Worm (Caenorhabditis elegans) whole organism, L4 larva: Measurements from ENCODE around the gene ZK218.5.
A peak's percentile ranks its signal among the peaks of the same experiment; 100 is the strongest.

Experiments
- F37D6.2 ChIP-seq: sonication (generic microtip); optimal IDR thresholded peaks from 2 replicates; lab custom pipeline; 2016; ENCODE audit warnings: mild to moderate bottlenecking, missing genetic modification characterization, missing compliant biosample characterization
- T20F7.1 ChIP-seq: fragments of 200-800 bp; sonication (Bioruptor generic); optimal IDR thresholded peaks from 2 replicates; lab custom pipeline; 2018; ENCODE audit warnings: mild to moderate bottlenecking, missing genetic modification characterization, missing compliant biosample characterization
- T26A8.4 ChIP-seq: fragments of 200-800 bp; sonication (Bioruptor generic); IDR thresholded peaks from 2 replicates; pipeline ENCODE4 v1.3.6; 2022; ENCODE audit warnings: missing genetic modification characterization, missing compliant biosample characterization
- Y5F2A.4 ChIP-seq: fragments of 200-800 bp; sonication (Bioruptor generic); optimal IDR thresholded peaks from 2 replicates; lab custom pipeline; 2018; ENCODE audit warnings: mild to moderate bottlenecking, missing genetic modification characterization, missing compliant biosample characterization
- Y75B8A.6 ChIP-seq: fragments of 200-800 bp; sonication (Bioruptor generic); IDR thresholded peaks from 2 replicates; pipeline ENCODE4 v1.3.6; 2022; ENCODE audit warnings: missing genetic modification reagents, missing genetic modification characterization, missing compliant biosample characterization
- ZK546.5 ChIP-seq, 2 experiments: sonication (generic microtip); optimal IDR thresholded peaks; 2 replicates each; lab custom pipeline; 2017; ENCODE audit warnings: missing biosample characterization in 2 of 2, missing genetic modification characterization in 2 of 2
- aha-1 ChIP-seq: fragments of 150-350 bp; peaks from one replicate; lab custom pipeline; 2014; ENCODE audit warnings: missing biosample characterization, missing genetic modification characterization
- ceh-28 ChIP-seq: fragments of 150-350 bp; optimal IDR thresholded peaks from 2 replicates; lab custom pipeline; 2014; ENCODE audit warnings: missing biosample characterization, missing genetic modification reagents, missing genetic modification characterization
- ceh-62 ChIP-seq: sonication (generic microtip); optimal IDR thresholded peaks from 2 replicates; lab custom pipeline; 2017; ENCODE audit warnings: missing biosample characterization, missing genetic modification characterization
- daf-12 ChIP-seq: fragments of 150-350 bp; optimal IDR thresholded peaks from 2 replicates; lab custom pipeline; 2014; ENCODE audit warnings: missing biosample characterization, missing genetic modification reagents, missing genetic modification characterization
- daf-16 ChIP-seq, 3 experiments: sonication (generic microtip); optimal IDR thresholded peaks; 2 replicates each; lab custom pipeline; 2016 to 2017; ENCODE audit warnings: missing genetic modification characterization in 3 of 3, missing genetic modification reagents in 3 of 3, mild to moderate bottlenecking in 2 of 3, missing compliant biosample characterization in 2 of 3, missing biosample characterization in 1 of 3, moderate library complexity in 1 of 3
- dmd-6 ChIP-seq: fragments of 200-800 bp; sonication (Bioruptor generic); IDR thresholded peaks from 2 replicates; pipeline ENCODE4 v1.3.6; 2022; ENCODE audit warnings: missing genetic modification reagents, missing genetic modification characterization, missing compliant biosample characterization
- dmd-9 ChIP-seq: fragments of 200-800 bp; sonication (Bioruptor generic); IDR thresholded peaks from 2 replicates; pipeline ENCODE4 v1.3.6; 2022; ENCODE audit warnings: missing genetic modification reagents, missing genetic modification characterization, missing compliant biosample characterization
- fos-1 ChIP-seq: fragments of 150-350 bp; optimal IDR thresholded peaks from 2 replicates; lab custom pipeline; 2014; ENCODE audit warnings: missing biosample characterization, missing genetic modification characterization
- hlh-11 ChIP-seq: fragments of 200-800 bp; sonication (Bioruptor generic); optimal IDR thresholded peaks from 2 replicates; lab custom pipeline; 2018; ENCODE audit warnings: mild to moderate bottlenecking, missing genetic modification characterization, missing compliant biosample characterization
- hmg-1.1 ChIP-seq: fragments of 200-800 bp; sonication (Bioruptor generic); IDR thresholded peaks from 2 replicates; pipeline ENCODE4 v1.3.6; 2022; ENCODE audit warnings: missing genetic modification reagents, missing genetic modification characterization, missing compliant biosample characterization
- jun-1 ChIP-seq: fragments of 150-350 bp; optimal IDR thresholded peaks from 2 replicates; lab custom pipeline; 2014; ENCODE audit warnings: missing biosample characterization, missing genetic modification reagents, missing genetic modification characterization
- lin-1 ChIP-seq: fragments of 200-800 bp; sonication (Bioruptor generic); IDR thresholded peaks from 2 replicates; pipeline ENCODE4 v1.3.6; 2022; ENCODE audit warnings: missing genetic modification reagents, missing genetic modification characterization, missing compliant biosample characterization
- lir-3 ChIP-seq: sonication (generic microtip); optimal IDR thresholded peaks from 2 replicates; lab custom pipeline; 2016; ENCODE audit warnings: mild to moderate bottlenecking, missing genetic modification characterization, missing compliant biosample characterization
- lsy-2 ChIP-seq, 2 experiments: fragments of 150-350 bp in 1 of 2; sonication (generic microtip) in 1 of 2; optimal IDR thresholded peaks; 2 replicates each; lab custom pipeline; 2014 to 2017; ENCODE audit warnings: missing biosample characterization in 2 of 2, missing genetic modification characterization in 2 of 2
- mes-2 ChIP-seq: sonication (generic microtip); optimal IDR thresholded peaks from 2 replicates; lab custom pipeline; 2016; ENCODE audit warnings: missing genotype, mild to moderate bottlenecking, missing genetic modification characterization, missing compliant biosample characterization; ENCODE audit not compliant: poor library complexity, severe bottlenecking
- mxl-3 ChIP-seq: fragments of 200-800 bp; sonication (Bioruptor generic); optimal IDR thresholded peaks from 2 replicates; lab custom pipeline; 2018; ENCODE audit warnings: mild to moderate bottlenecking, missing genetic modification characterization, missing compliant biosample characterization
- nhr-102 ChIP-seq: sonication (generic microtip); optimal IDR thresholded peaks from 2 replicates; lab custom pipeline; 2016; ENCODE audit warnings: mild to moderate bottlenecking, missing genetic modification characterization, moderate library complexity, missing compliant biosample characterization
- nhr-11 ChIP-seq: fragments of 150-350 bp; optimal IDR thresholded peaks from 2 replicates; lab custom pipeline; 2014; ENCODE audit warnings: missing biosample characterization, missing genetic modification characterization
- nhr-111 ChIP-seq: fragments of 200-800 bp; sonication (Bioruptor generic); optimal IDR thresholded peaks from 2 replicates; lab custom pipeline; 2018; ENCODE audit warnings: mild to moderate bottlenecking, missing genetic modification characterization, missing compliant biosample characterization
- nhr-25 ChIP-seq: sonication (generic microtip); optimal IDR thresholded peaks from 2 replicates; lab custom pipeline; 2017; ENCODE audit warnings: missing genetic modification characterization, mild to moderate bottlenecking, missing compliant biosample characterization, antibody characterized with exemption, moderate library complexity, borderline replicate concordance; ENCODE audit not compliant: insufficient read depth
- nhr-28 ChIP-seq: fragments of 150-350 bp; optimal IDR thresholded peaks from 2 replicates; lab custom pipeline; 2014; ENCODE audit warnings: missing biosample characterization, missing genetic modification characterization
- nhr-6 ChIP-seq: fragments of 150-350 bp; optimal IDR thresholded peaks from 2 replicates; lab custom pipeline; 2014; ENCODE audit warnings: missing biosample characterization, missing genetic modification characterization
- nhr-76 ChIP-seq: fragments of 150-350 bp; optimal IDR thresholded peaks from 2 replicates; lab custom pipeline; 2014; ENCODE audit warnings: missing biosample characterization, missing genetic modification characterization
- nhr-77 ChIP-seq: fragments of 150-350 bp; optimal IDR thresholded peaks from 2 replicates; lab custom pipeline; 2014; ENCODE audit warnings: missing biosample characterization, missing genetic modification characterization
- php-3 ChIP-seq: fragments of 200-800 bp; sonication (Bioruptor generic); IDR thresholded peaks from 2 replicates; pipeline ENCODE4 v1.3.6; 2022; ENCODE audit warnings: missing genetic modification reagents, missing genetic modification characterization, missing compliant biosample characterization
- pqm-1 ChIP-seq: sonication (generic microtip); optimal IDR thresholded peaks from 2 replicates; lab custom pipeline; 2017; ENCODE audit warnings: missing biosample characterization, missing genetic modification characterization
- rbr-2 ChIP-seq: sonication (generic microtip); optimal IDR thresholded peaks from 2 replicates; lab custom pipeline; 2016; ENCODE audit warnings: missing genotype, missing genetic modification characterization, missing compliant biosample characterization
- tra-1 ChIP-seq: fragments of 200-800 bp; sonication (Bioruptor generic); IDR thresholded peaks from 2 replicates; pipeline ENCODE4 v1.3.6; 2022; ENCODE audit warnings: missing genetic modification reagents, missing genetic modification characterization, missing compliant biosample characterization
- unc-62 ChIP-seq, 3 experiments: fragments of 150-350 bp in 1 of 3; sonication (generic microtip); optimal IDR thresholded peaks in 2 of 3; peaks in 1 of 3; 1 replicate in 1 of 3; 2 replicates in 2 of 3; lab custom pipeline; 2014 to 2017; ENCODE audit warnings: missing biosample characterization in 3 of 3, missing genetic modification characterization in 3 of 3, missing genetic modification reagents in 3 of 3, missing genotype in 1 of 3
- zip-2 ChIP-seq: fragments of 150-350 bp; optimal IDR thresholded peaks from 2 replicates; lab custom pipeline; 2014; ENCODE audit warnings: missing biosample characterization, missing genetic modification characterization

The ZK218.5 gene

ce11 chrV:17082718-17083117, 18.2 kb upstream of the ZK218.5 start, which contains the start of gene T05E12.9:
Gene T05E12.9 (minus strand): TSS chrV:17082818.
- no peak for TF ChIP-seq lsy-2 (tag; optimal IDR thresholded peaks at IDR 0.05; lab: Kevin White, UChicago)
- TF ChIP-seq aha-1 = peak; percentile 16

ce11 chrV:17089342-17089741, 11.6 kb upstream of the ZK218.5 start, which contains the start of gene T05E12.6:
Gene T05E12.6 (minus strand): TSS chrV:17089442.
- TF ChIP-seq jun-1 (tag; lab: Kevin White, UChicago) = no peak
- TF ChIP-seq php-3 (GFP tag; lab: Robert Waterston, UW) = peak; percentile 32; the same call in 1 of the 2 replicates
- no peak for TF ChIP-seq daf-12

DNA sequence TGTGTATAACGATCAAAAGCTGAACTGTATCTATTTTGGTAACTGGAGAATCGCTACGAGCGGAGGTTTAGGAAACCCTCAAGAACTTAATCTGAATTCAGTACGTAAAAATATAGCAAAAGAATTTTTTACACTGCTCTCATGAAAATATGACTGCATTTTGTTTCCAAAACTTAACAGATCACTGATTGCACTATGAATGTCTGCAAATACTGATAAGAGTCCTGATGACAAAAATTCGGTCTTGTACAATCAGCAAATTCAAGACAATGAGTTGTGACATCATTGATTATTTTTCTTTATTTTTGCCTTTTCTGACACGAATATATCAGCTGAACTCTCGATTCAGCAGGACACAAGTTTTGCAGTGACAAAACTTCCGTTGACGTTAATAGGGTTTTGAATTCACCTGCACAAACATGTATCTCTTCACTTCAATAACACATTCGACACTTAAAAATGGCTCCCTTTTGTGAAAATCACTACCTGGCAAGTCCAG, 10.9 kb upstream of the ZK218.5 start, which contains the start of gene srh-237:
Gene srh-237, plus strand, starts transcription at position 449 of the 499 bp plus-strand sequence.
- TF ChIP-seq nhr-28 (tag; lab: Kevin White, UChicago) (peak; percentile 19), hlh-11 (tag; lab: Kevin White, UChicago) (peak; percentile 60), aha-1 (peak; percentile 64), dmd-9 (no peak), nhr-77 (tag; lab: Kevin White, UChicago) (peak; percentile 3), Y5F2A.4 (GFP tag; lab: Kevin White, UChicago) (no peak), unc-62 (GFP tag; optimal IDR thresholded peaks at IDR 0.05 in 1 of 2; lab: Kevin White, UChicago) (peak in 1 of 2 experiments; percentile 24), unc-62 (tag; optimal IDR thresholded peaks at IDR 0.05; lab: Kevin White, UChicago) (no peak), dmd-6 (GFP tag; lab: Robert Waterston, UW) (peak; percentile 86), lin-1 (GFP tag; lab: Robert Waterston, UW) (no peak), lir-3 (tag; lab: Kevin White, UChicago) (no peak), rbr-2 (tag; lab: Kevin White, UChicago) (no peak), ZK546.5 (tag; optimal IDR thresholded peaks at IDR 0.05; lab: Kevin White, UChicago) (no peak), pqm-1 (peak; percentile 58), hmg-1.1 (GFP tag; lab: Robert Waterston, UW) (no peak), nhr-111 (no peak), mxl-3 (peak; percentile 4), tra-1 (no peak), daf-16 (GFP tag; optimal IDR thresholded peaks at IDR 0.05; lab: Kevin White, UChicago) (no peak), daf-16 (tag; optimal IDR thresholded peaks at IDR 0.05; lab: Kevin White, UChicago) (peak; percentile 42), F37D6.2 (tag; lab: Kevin White, UChicago) (no peak), zip-2 (no peak), nhr-76 (tag; lab: Kevin White, UChicago) (no peak), php-3 (GFP tag; lab: Robert Waterston, UW) (0 out of 2 replicates have a peak, but pooled peaks have one; percentile 20)

ce11 chrV:17092262-17092661, 8.7 kb upstream of the ZK218.5 start, which contains the start of gene ZK218.1:
Gene ZK218.1 (plus strand): TSS chrV:17092562.
- TF ChIP-seq php-3 (GFP tag; lab: Robert Waterston, UW) (no peak), T20F7.1 (GFP tag; lab: Kevin White, UChicago) (no peak), ceh-62 (tag; lab: Kevin White, UChicago) (no peak), mes-2 (tag; lab: Kevin White, UChicago) (no peak), nhr-25 (tag; lab: Kevin White, UChicago) (no peak)
- TF ChIP-seq, all 104 proteins: peak for 0

- TF ChIP-seq fos-1 (tag; lab: Kevin White, UChicago) = no peak
- no peak for TF ChIP-seq Y75B8A.6 (GFP tag; lab: Robert Waterston, UW)
- TF ChIP-seq T26A8.4 = no peak
- TF ChIP-seq rbr-2 (tag; lab: Kevin White, UChicago) = no peak
- TF ChIP-seq nhr-102 (tag; lab: Kevin White, UChicago) = no peak
- TF ChIP-seq nhr-6 (tag; lab: Kevin White, UChicago) = no peak
- no peak for TF ChIP-seq ceh-28
- no peak for TF ChIP-seq nhr-11 (tag; lab: Kevin White, UChicago)
Observed at ce11 chrV:17094568-17094967, 6.4 kb upstream of the ZK218.5 start.
